Worm (Caenorhabditis elegans) whole organism, dauer: ENCODE measurements around the gene tgn-38.

Source experiments
- unc-62 ChIP-seq: sonication (generic microtip); optimal IDR thresholded peaks from 2 replicates; lab custom pipeline; 2017; ENCODE audit warnings: missing biosample characterization, missing genetic modification reagents, missing genetic modification characterization

The tgn-38 gene

DNA sequence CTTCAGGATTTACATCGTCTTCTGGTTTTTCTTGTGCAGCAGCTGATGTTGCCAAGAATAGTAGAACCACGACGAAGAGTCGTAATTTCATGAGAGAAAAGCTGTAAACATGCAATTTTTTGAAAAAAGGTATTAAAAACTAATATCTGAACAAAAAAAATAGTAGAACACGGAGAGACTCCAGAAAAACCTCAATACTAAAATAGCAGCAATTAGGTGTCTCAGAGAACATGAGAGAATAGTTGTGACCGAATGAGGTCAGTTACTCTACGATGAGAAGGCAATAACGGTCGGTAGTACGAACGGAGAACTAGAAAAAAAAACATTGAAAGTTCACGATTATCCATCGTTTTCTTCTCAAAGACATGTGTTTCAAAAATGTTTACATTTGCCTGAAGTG, at the start of gene tgn-38:
TSS of gene tgn-38 (minus strand) at position 101 of the 400 bp plus-strand sequence.
- TF ChIP-seq unc-62 (GFP tag; lab: Kevin White, UChicago): no peak

DNA sequence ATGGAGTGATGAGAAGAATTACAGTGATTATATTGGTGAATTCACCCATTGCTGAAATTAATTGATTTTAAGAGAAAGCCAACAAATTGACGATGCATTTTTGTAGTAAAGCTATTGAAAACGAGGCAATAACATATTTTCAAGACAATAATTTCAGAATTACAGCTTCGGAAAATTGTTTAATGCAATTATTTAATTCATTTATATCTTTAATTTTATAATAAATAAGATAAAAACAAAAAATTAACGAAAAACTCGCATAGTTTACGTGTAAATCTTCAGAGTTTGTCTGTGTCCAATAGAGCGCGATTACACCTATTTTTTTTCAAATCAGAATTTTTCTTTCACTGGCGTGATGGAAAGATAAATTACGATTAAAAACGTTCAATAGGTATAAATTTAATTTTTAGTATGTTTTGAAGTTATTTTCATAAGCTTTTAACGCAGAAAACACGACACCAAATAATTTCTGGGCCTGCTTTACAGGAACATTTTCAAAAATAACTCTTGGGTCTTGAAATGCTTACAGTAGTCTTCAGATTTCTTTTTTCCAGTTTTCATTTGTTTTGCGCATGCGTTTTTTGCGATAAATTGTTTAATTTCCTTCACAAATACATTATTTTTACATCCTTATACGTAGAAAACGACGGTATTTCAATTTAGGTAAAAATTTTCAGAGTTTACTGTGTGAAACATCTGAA, 49.3 kb upstream of the tgn-38 start, which contains the start of gene tmed-1:
TSS of gene tmed-1 (minus strand) at position 51 of the 701 bp plus-strand sequence.
- TF ChIP-seq unc-62 (GFP tag; lab: Kevin White, UChicago): no peak

DNA sequence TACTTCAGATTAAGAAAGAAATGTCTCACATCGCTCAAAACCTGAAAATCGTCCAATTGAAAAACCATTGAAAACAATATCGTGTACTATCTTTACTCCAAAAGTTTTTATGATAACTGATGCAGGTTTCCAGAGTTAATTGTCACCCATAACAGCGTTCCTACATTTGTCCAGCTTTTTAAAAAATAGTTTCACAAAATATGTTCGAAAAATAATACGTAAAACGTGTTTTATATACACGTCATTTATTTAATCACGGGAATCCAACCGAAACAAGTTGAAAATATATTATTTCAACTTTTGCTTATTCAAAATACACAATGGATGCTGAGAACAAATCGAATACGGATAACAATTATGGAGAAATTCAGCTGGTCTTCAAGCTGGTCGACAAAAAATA, 46.5 kb upstream of the tgn-38 start, which contains the start of gene K08E4.7:
TSS of gene K08E4.7 (plus strand) at position 301 of the 400 bp plus-strand sequence.
- TF ChIP-seq unc-62 (GFP tag; lab: Kevin White, UChicago): no peak

DNA sequence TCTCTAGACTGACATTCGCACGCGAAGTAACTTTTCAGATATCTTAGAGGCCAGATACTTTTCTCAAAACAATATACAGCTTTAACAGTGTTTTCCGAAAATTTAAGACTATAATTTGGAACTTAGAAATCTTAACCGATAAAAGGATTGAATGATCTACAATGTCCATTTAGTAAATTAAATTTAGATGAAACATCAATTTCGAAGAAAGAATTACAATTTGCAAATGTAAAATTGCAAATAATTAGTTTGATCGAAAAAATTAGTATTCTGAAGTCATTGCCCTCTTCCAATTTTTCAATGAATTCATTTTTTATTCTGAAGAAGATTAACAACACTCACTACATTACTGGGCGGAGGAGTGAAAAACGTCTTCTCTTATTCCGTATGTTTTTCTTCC, 39.6 kb upstream of the tgn-38 start, which contains the start of gene bath-37:
TSS of gene bath-37 (plus strand) at position 301 of the 400 bp plus-strand sequence.
- TF ChIP-seq unc-62 (GFP tag; lab: Kevin White, UChicago): no peak

DNA sequence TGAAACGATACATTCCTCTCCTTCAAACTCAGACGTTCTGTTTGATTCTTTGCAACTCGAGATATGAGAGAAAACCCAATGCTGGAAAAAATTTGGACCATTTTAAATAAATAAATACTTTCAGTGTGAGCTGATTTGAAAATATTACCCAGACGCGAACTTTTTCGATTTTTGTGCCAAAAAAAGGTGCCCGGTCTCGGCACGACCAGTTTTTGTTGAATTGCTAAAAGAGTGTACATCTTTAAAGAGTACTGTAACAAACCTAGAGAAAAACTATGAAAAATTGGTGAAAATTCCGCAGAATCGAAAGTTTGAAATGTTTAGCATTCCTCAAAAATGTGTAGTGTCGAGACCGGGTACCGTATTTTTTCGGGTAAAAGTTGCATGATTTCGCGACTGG, 32.3 kb upstream of the tgn-38 start, which contains the start of gene K08E4.8:
TSS of gene K08E4.8 (minus strand) at position 101 of the 400 bp plus-strand sequence.
- no peak for TF ChIP-seq unc-62 (GFP tag; lab: Kevin White, UChicago)

DNA sequence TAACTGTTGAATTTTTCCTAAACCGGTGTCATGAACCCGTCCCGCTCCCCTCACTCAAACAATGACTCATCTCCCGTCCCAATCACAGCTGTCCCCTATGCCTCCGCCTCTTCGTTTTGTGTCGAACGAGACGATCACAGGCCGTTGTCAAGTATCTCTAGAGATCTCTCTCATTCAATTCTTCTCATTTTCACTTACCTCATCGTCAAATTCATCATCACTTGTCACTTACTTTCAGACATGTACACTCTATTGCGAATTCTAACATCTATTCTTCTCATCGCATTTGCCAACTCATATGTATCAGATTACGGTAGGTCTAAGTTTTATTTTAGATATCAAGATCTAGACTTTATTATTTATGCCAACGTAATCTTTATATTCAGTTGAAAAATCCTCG, 28.5 kb upstream of the tgn-38 start, which contains the start of gene K08E4.3:
TSS of gene K08E4.3 (plus strand) at position 235 of the 400 bp plus-strand sequence.
- TF ChIP-seq unc-62 (GFP tag; lab: Kevin White, UChicago): no peak

DNA sequence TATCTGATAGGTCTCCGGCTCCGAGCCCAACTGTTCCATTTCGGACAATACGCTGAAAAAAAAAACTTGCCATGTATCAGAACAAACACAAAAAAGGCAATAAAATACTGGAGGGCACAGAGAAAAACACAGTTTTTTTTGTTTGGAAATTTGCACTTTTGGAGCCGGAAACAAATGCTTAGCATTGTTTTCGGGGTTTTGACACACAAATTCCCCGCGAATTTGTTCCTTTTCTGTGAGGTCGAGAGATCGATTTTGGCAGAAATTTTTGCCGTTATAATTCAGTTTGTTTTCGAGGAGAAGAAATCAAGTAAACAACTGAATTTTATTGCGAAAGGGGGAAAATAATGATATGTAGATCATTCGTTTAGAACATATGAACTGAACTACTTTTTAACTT, 27.6 kb upstream of the tgn-38 start, which contains the start of gene K08E4.2:
TSS of gene K08E4.2 (minus strand) at position 54 of the 400 bp plus-strand sequence.
- TF ChIP-seq unc-62 (GFP tag; lab: Kevin White, UChicago): no peak

DNA sequence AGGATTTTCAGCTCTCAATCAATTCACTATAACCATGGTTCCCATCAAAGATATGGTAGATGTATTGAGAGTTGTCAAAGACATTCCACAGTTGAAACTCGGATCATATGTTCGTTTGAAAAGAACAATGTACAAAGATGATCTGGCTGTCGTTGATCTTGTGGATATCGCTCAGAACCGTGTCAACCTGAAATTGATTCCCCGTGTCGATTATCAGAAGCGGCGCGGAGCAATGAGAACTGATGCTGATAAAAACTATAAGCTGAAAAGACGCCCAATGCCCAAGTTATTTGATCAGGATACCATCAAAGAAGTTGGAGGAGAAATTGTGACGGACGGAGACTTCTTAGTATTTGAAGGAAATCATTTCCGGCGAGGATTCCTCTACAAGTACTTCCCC, 23.5 kb upstream of the tgn-38 start:
- no peak for TF ChIP-seq unc-62 (GFP tag; lab: Kevin White, UChicago)

DNA sequence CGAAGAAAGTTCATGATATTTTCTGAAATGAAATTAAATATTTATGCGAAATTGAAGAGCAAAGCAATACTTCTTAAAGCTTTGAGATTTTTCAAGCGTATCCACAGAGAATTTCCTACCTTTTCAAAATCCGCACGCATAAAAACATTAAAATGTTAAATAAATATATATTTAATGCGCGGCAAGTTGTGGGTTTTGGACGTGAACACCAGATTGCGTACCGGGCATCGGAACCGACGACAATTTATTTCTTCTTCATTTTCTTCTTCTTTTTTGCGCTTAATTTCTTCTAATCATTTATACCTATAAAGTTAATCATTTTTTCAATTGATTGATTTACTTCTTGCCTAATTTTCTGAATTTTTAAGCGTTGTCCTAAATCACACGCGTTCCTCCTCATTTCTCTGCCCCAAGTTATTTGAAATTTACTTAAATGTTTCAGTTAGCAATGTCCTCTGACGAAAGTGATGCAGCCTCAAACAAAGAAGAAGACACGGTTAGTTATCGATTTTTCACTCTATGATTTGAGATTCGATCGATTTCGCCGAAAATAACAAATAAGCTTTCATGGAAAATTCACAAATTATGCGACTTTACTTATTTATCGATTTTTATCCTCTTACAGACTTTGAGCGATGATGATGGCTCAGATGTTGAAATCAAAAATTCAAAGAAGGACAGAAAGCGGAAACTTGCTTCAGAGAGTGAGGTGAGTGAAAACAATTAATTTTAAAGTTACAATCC, 22.2 kb upstream of the tgn-38 start, which contains the start of the genes bre-5 and spt-5:
TSS of gene bre-5 (minus strand) at position 167 of the 744 bp plus-strand sequence.
TSS of gene spt-5 (plus strand) at position 443 of the 744 bp plus-strand sequence.
- no peak for TF ChIP-seq unc-62 (GFP tag; lab: Kevin White, UChicago)

DNA sequence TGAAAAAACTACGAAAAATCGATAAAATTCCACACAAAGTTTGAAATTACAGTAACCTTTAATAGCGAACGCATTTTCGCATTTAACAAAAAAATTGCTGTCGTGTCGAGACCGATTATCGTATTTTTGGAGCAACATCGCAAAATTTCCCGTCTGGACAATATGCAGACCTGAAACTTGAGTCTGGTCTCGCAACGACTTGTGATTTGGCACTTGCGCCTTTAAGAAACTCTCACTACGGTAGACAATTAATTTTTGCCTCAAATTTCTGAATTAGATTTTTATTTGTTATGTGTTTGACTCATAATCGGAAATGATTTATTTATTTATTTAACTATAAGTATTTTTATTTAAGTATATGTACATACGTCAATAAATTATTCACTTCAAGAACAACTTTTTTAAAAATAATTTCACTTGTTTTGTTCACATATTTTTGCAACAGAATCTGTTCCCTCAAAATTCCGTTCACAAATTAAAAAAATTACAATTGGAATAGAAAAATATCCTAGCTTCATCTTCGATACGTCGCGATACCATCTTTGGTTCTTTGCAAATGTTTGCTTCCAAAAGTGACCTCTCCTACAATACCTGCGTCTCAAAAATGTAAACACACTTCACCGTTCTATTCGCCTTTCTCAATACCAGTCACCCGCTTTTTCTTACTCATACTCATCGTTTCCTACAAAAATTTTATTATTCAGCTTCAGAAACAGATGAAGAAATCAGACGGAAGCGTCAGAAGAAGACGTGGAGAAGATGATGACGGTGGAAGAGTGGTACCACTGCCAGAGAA, 18.8 kb upstream of the tgn-38 start, which contains the start of gene T12G3.4:
TSS of gene T12G3.4 (plus strand) at position 705 of the 796 bp plus-strand sequence.
- no peak for TF ChIP-seq unc-62 (GFP tag; lab: Kevin White, UChicago)

DNA sequence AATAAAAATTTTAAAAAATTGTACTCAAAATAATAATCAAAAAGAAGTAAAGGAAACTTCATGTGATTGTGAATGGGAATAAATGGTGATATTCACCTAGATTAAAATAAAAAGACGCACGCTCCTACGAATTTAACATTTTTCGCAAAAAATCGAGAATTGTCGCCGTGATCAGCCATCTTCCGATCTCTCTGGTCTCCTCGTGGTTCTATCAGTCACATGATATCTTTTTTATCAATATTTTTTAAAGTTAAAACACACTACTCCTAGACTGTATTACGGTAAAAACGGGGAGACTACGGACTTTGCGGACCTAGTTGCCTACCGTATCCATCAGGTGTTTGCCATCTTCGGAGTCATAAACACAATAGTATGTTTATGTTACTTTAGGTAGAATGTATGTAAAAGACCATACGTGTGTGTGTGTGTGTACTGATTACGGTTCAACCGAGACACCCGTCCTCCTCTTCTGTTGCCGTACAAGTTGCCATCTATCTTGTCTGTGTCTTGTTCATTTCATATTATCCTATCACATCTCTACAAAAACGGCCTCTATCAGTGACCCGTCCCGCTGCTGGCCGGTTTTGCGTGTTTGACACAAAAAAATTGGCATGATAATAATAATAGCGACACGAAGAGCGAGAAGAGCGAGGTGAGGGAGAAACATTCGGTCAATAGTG, 17.7 kb upstream of the tgn-38 start, which contains the start of gene T12G3.2:
TSS of gene T12G3.2 (minus strand) at position 444 of the 680 bp plus-strand sequence.
- TF ChIP-seq unc-62 (GFP tag; lab: Kevin White, UChicago): no peak

DNA sequence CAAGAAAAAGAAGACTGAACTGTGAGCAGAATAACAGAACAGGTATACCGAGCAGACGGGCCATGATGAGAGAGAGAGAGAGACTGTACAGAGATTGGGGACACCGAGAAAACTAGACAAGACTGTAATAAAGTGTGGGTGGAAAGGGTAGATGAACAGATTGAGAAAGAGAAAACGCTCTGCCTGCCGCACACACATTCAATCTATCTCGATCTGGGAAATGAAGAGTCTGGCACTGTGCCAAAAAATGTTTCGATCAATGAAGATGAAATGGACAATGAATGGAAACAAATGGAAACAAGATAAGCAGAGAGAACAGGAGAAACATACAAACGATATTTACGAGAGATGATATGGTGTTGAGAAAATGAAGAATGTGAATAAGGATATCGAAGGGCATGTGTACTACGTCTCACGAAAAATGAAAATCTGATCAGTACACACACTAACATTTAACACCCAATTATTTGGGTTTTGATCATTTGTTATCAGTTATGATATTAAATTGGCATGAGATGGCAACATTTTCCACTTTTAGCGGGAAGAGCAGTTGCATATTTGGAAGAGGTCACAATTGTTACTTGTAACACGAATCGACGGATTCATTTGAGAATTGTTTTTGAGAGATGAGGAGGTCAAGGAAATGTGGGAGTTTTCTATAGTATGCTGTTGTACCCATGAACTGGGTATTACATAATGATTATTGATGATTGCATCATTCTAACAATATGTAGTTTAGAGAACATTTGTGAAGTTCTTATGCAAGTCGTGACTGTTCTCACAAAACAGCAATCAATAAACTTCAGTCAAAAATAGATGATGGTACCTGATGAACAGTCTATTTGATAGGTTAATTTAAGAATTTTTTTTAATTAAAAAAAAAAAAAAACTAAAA, 16.1 kb upstream of the tgn-38 start:
- TF ChIP-seq unc-62 (GFP tag; lab: Kevin White, UChicago): no peak

DNA sequence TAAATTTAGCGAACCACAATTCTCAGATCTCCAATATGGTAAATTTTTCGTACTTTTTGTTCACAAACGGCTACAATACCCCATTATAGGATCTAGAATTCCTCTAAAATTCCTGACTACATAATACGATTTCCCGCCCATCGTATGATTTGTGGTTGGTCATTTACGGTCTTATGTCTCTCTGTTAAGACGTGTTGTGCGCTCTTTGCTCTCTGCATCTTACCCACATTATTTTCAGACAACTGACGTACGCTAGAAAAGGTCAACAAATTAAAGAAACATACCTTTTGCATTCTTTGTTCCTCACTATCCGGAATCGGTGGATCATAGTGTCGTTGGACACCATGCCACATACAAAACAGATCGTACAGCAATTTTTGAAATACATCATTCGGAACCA, 14.1 kb upstream of the tgn-38 start:
- no peak for TF ChIP-seq unc-62 (GFP tag; lab: Kevin White, UChicago)
